Fruit fly (Drosophila melanogaster) whole organism, embryonic: ENCODE measurements around the gene tral.

Source experiments
- Abd-B ChIP-seq: fragments of 200-800 bp; sonication (Bioruptor generic); optimal IDR thresholded peaks from 2 replicates; lab custom pipeline; 2018; ENCODE audit warnings: missing biosample characterization, mild to moderate bottlenecking, missing genetic modification characterization, moderate library complexity
- Atf6 ChIP-seq: fragments of 200-800 bp; sonication (Bioruptor generic); IDR thresholded peaks from 2 replicates; pipeline ENCODE4 v1.3.6; 2022; ENCODE audit warnings: missing biosample characterization, missing genetic modification characterization
- BtbVII ChIP-seq: fragments of 200-800 bp; sonication (Bioruptor generic); optimal IDR thresholded peaks from 3 replicates; lab custom pipeline; 2017; ENCODE audit warnings: missing biosample characterization, mild to moderate bottlenecking, missing genetic modification characterization
- CG10209 ChIP-seq: fragments of 200-800 bp; sonication (Bioruptor generic); optimal IDR thresholded peaks from 3 replicates; lab custom pipeline; 2017; ENCODE audit warnings: missing biosample characterization, mild to moderate bottlenecking, missing genetic modification characterization, missing genetic modification reagents
- CG11695 ChIP-seq: fragments of 200-800 bp; sonication (Bioruptor generic); IDR thresholded peaks from 3 replicates; pipeline ENCODE4 v1.3.6; 2022; ENCODE audit warnings: missing biosample characterization, missing genetic modification characterization
- CG12299 ChIP-seq: fragments of 200-800 bp; sonication (Bioruptor generic); optimal IDR thresholded peaks from 2 replicates; lab custom pipeline; 2018; ENCODE audit warnings: missing biosample characterization, mild to moderate bottlenecking, missing genetic modification characterization
- CG13287 ChIP-seq: fragments of 200-800 bp; sonication (Bioruptor generic); IDR thresholded peaks from 2 replicates; pipeline ENCODE4 v1.3.6; 2022; ENCODE audit warnings: missing biosample characterization, missing genetic modification characterization; ENCODE audit not compliant: partially characterized antibody
- CG13424 ChIP-seq: fragments of 200-800 bp; sonication (Bioruptor generic); optimal IDR thresholded peaks from 2 replicates; lab custom pipeline; 2019; ENCODE audit warnings: missing biosample characterization, mild to moderate bottlenecking, missing genetic modification characterization, moderate library complexity
- CG13775 ChIP-seq: fragments of 200-800 bp; sonication (Bioruptor generic); optimal IDR thresholded peaks from 3 replicates; lab custom pipeline; 2017; ENCODE audit warnings: missing biosample characterization, mild to moderate bottlenecking, missing genetic modification characterization
- CG15696 ChIP-seq: fragments of 200-800 bp; sonication (Bioruptor generic); optimal IDR thresholded peaks from 2 replicates; lab custom pipeline; 2019; ENCODE audit warnings: missing biosample characterization, mild to moderate bottlenecking, missing genetic modification characterization, moderate library complexity
- CG17612 ChIP-seq: fragments of 200-800 bp; sonication (Bioruptor generic); IDR thresholded peaks from 2 replicates; pipeline ENCODE4 v1.3.6; 2022; ENCODE audit warnings: missing biosample characterization, missing genetic modification characterization
- CG18619 ChIP-seq: fragments of 200-800 bp; sonication (Bioruptor generic); optimal IDR thresholded peaks from 3 replicates; lab custom pipeline; 2017; ENCODE audit warnings: missing biosample characterization, mild to moderate bottlenecking, missing genetic modification characterization
- CG2129 ChIP-seq: fragments of 200-800 bp; sonication (Bioruptor generic); IDR thresholded peaks from 2 replicates; pipeline ENCODE4 v1.3.6; 2022; ENCODE audit warnings: missing biosample characterization, missing genetic modification characterization; ENCODE audit not compliant: partially characterized antibody
- CG2202 ChIP-seq: fragments of 200-800 bp; sonication (Bioruptor generic); optimal IDR thresholded peaks from 2 replicates; lab custom pipeline; 2018; ENCODE audit warnings: missing biosample characterization, mild to moderate bottlenecking, missing genetic modification characterization
- CG2712 ChIP-seq: fragments of 200-800 bp; optimal IDR thresholded peaks from 3 replicates; lab custom pipeline; 2019; ENCODE audit warnings: missing biosample characterization, mild to moderate bottlenecking, missing genetic modification characterization, moderate library complexity
- CG33557 ChIP-seq: fragments of 200-800 bp; sonication (Bioruptor generic); optimal IDR thresholded peaks from 2 replicates; lab custom pipeline; 2019; ENCODE audit warnings: missing biosample characterization, mild to moderate bottlenecking, missing genetic modification characterization, moderate library complexity
- CG4707 ChIP-seq: fragments of 200-800 bp; sonication (Bioruptor generic); optimal IDR thresholded peaks from 2 replicates; lab custom pipeline; 2018; ENCODE audit warnings: missing biosample characterization, mild to moderate bottlenecking, missing genetic modification characterization, moderate library complexity
- CG6254 ChIP-seq: fragments of 200-800 bp; sonication (Bioruptor generic); optimal IDR thresholded peaks from 3 replicates; lab custom pipeline; 2017; ENCODE audit warnings: mild to moderate bottlenecking, missing biosample characterization, missing genetic modification reagents, missing genetic modification characterization
- CG6765 ChIP-seq: fragments of 200-800 bp; sonication (Bioruptor generic); optimal IDR thresholded peaks from 3 replicates; lab custom pipeline; 2017; ENCODE audit warnings: missing biosample characterization, mild to moderate bottlenecking, missing genetic modification characterization
- CG7357 ChIP-seq: fragments of 200-800 bp; sonication (Bioruptor generic); IDR thresholded peaks from 3 replicates; pipeline ENCODE4 v1.3.6; 2022; ENCODE audit warnings: missing biosample characterization, missing genetic modification characterization
- CG7963 ChIP-seq: fragments of 200-800 bp; sonication (Bioruptor generic); IDR thresholded peaks from 3 replicates; pipeline ENCODE4 v1.3.6; 2022; ENCODE audit warnings: missing biosample characterization, missing genetic modification characterization; ENCODE audit not compliant: partially characterized antibody
- CG7987 ChIP-seq: fragments of 200-800 bp; sonication (Bioruptor generic); optimal IDR thresholded peaks from 2 replicates; lab custom pipeline; 2018; ENCODE audit warnings: missing biosample characterization, mild to moderate bottlenecking, missing genetic modification characterization, moderate library complexity
- CG9727 ChIP-seq: fragments of 200-800 bp; sonication (Bioruptor generic); optimal IDR thresholded peaks from 3 replicates; lab custom pipeline; 2017; ENCODE audit warnings: missing biosample characterization, mild to moderate bottlenecking, missing genetic modification characterization
- CG9932 ChIP-seq: fragments of 200-800 bp; sonication (Bioruptor generic); IDR thresholded peaks from 2 replicates; pipeline ENCODE4 v1.3.6; 2022; ENCODE audit warnings: missing biosample characterization, missing genetic modification characterization
- D19A ChIP-seq: fragments of 200-800 bp; optimal IDR thresholded peaks from 3 replicates; lab custom pipeline; 2019; ENCODE audit warnings: missing biosample characterization, mild to moderate bottlenecking, missing genetic modification characterization, moderate library complexity
- Doc3 ChIP-seq: fragments of 200-800 bp; sonication (Bioruptor generic); IDR thresholded peaks from 3 replicates; pipeline ENCODE4 v1.3.6; 2022; ENCODE audit warnings: missing biosample characterization, missing genetic modification characterization; ENCODE audit not compliant: partially characterized antibody
- HLHmδ ChIP-seq: fragments of 200-800 bp; sonication (Bioruptor generic); optimal IDR thresholded peaks from 2 replicates; lab custom pipeline; 2018; ENCODE audit warnings: missing biosample characterization, mild to moderate bottlenecking, missing genetic modification characterization, moderate library complexity
- Hr39 ChIP-seq: fragments of >200 bp; optimal IDR thresholded peaks from 2 replicates; lab custom pipeline; 2017
- MESR4 ChIP-seq: fragments of 200-800 bp; sonication (Bioruptor generic); optimal IDR thresholded peaks from 2 replicates; lab custom pipeline; 2018; ENCODE audit warnings: missing biosample characterization, mild to moderate bottlenecking, missing genetic modification characterization, moderate library complexity
- Med ChIP-seq: fragments of 200-800 bp; sonication (Bioruptor generic); peaks from one replicate; lab custom pipeline; 2016; ENCODE audit warnings: missing biosample characterization, missing genetic modification characterization, mild to moderate bottlenecking, inconsistent platforms, moderate library complexity
- Oli ChIP-seq: fragments of 200-800 bp; sonication (Bioruptor generic); optimal IDR thresholded peaks from 2 replicates; lab custom pipeline; 2018; ENCODE audit warnings: missing biosample characterization, mild to moderate bottlenecking, missing genetic modification characterization, moderate library complexity
- Spps ChIP-seq: fragments of 200-800 bp; sonication (Bioruptor generic); optimal IDR thresholded peaks from 2 replicates; lab custom pipeline; 2018; ENCODE audit warnings: missing biosample characterization, mild to moderate bottlenecking, missing genetic modification characterization
- Sry-β ChIP-seq: fragments of 200-800 bp; sonication (Bioruptor generic); optimal IDR thresholded peaks from 2 replicates; lab custom pipeline; 2018; ENCODE audit warnings: missing biosample characterization, mild to moderate bottlenecking, missing genetic modification characterization, moderate library complexity
- aop ChIP-seq: fragments of 200-800 bp; sonication (Bioruptor generic); IDR thresholded peaks from 2 replicates; pipeline ENCODE4 v1.3.6; 2022; ENCODE audit warnings: missing biosample characterization, missing genetic modification characterization
- ap ChIP-seq: fragments of 200-800 bp; sonication (Bioruptor generic); IDR thresholded peaks from 2 replicates; pipeline ENCODE4 v1.3.6; 2022; ENCODE audit warnings: missing biosample characterization, missing genetic modification characterization
- bcd ChIP-seq: fragments of 200-800 bp; sonication (Bioruptor generic); optimal IDR thresholded peaks from 2 replicates; lab custom pipeline; 2017; ENCODE audit warnings: missing biosample characterization, mild to moderate bottlenecking, missing genetic modification characterization
- caup ChIP-seq: fragments of 200-800 bp; sonication (Bioruptor generic); optimal IDR thresholded peaks from 3 replicates; lab custom pipeline; 2017; ENCODE audit warnings: missing biosample characterization, mild to moderate bottlenecking, missing genetic modification characterization, moderate library complexity; ENCODE audit not compliant: severe bottlenecking
- gsb ChIP-seq: fragments of 200-800 bp; sonication (Bioruptor generic); IDR thresholded peaks from 2 replicates; pipeline ENCODE4 v1.3.6; 2022; ENCODE audit warnings: missing biosample characterization, missing genetic modification characterization
- gsb-n ChIP-seq: fragments of 200-800 bp; sonication (Bioruptor generic); optimal IDR thresholded peaks from 3 replicates; lab custom pipeline; 2018; ENCODE audit warnings: missing biosample characterization, mild to moderate bottlenecking, missing genetic modification characterization
- jigr1 ChIP-seq: fragments of 200-800 bp; sonication (Bioruptor generic); IDR thresholded peaks from 3 replicates; pipeline ENCODE4 v1.3.6; 2022; ENCODE audit warnings: missing biosample characterization, missing genetic modification characterization
- mld ChIP-seq: fragments of 200-800 bp; sonication (Bioruptor generic); IDR thresholded peaks from 3 replicates; pipeline ENCODE4 v1.3.6; 2022; ENCODE audit warnings: missing biosample characterization, missing genetic modification characterization; ENCODE audit not compliant: partially characterized antibody
- nerfin-1 ChIP-seq: fragments of 200-800 bp; sonication (Bioruptor generic); optimal IDR thresholded peaks from 3 replicates; lab custom pipeline; 2019; ENCODE audit warnings: missing biosample characterization, mild to moderate bottlenecking, missing genetic modification characterization, moderate library complexity
- nom ChIP-seq: fragments of 200-800 bp; sonication (Bioruptor generic); optimal IDR thresholded peaks from 2 replicates; lab custom pipeline; 2017; ENCODE audit warnings: missing biosample characterization, missing genetic modification characterization, mild to moderate bottlenecking, moderate library complexity, missing genetic modification reagents
- p53 ChIP-seq: fragments of 200-800 bp; sonication (Bioruptor generic); optimal IDR thresholded peaks from 2 replicates; lab custom pipeline; 2016; ENCODE audit warnings: missing biosample characterization, missing genetic modification characterization
- pum ChIP-seq: fragments of 200-800 bp; sonication (Bioruptor generic); optimal IDR thresholded peaks from 2 replicates; lab custom pipeline; 2016; ENCODE audit warnings: missing biosample characterization, missing genetic modification characterization
- sr ChIP-seq: fragments of 200-800 bp; sonication (Bioruptor generic); IDR thresholded peaks from 3 replicates; pipeline ENCODE4 v1.3.6; 2022; ENCODE audit warnings: missing biosample characterization, missing genetic modification characterization
- tap ChIP-seq: fragments of 200-800 bp; optimal IDR thresholded peaks from 3 replicates; lab custom pipeline; 2019; ENCODE audit warnings: missing biosample characterization, mild to moderate bottlenecking, missing genetic modification characterization, moderate library complexity
- vfl ChIP-seq: fragments of 200-800 bp; sonication (Bioruptor generic); optimal IDR thresholded peaks from 2 replicates; lab custom pipeline; 2016; ENCODE audit warnings: missing biosample characterization, missing genetic modification characterization
- wor ChIP-seq: fragments of 200-800 bp; sonication (Bioruptor generic); IDR thresholded peaks from 2 replicates; pipeline ENCODE4 v1.3.6; 2022; ENCODE audit warnings: missing biosample characterization, missing genetic modification characterization

The tral gene

dm6 chr3L:12529431-12530007 lies 14.7 kb downstream of the tral start (continued):
- peak; percentile 19 for TF ChIP-seq caup (GFP tag; lab: Kevin White, UChicago)
- peak; percentile 47 for TF ChIP-seq CG11695
- TF ChIP-seq CG7357 (GFP tag; lab: Robert Waterston, UW): 0 out of 3 replicates have a peak, but pooled peaks have one; percentile 29
- no peak for TF ChIP-seq mld (GFP tag; lab: Robert Waterston, UW)
- TF ChIP-seq gsb (GFP tag; lab: Robert Waterston, UW): no peak
- no peak for TF ChIP-seq vfl (GFP tag; lab: Kevin White, UChicago)
- TF ChIP-seq HLHmδ (GFP tag; lab: Kevin White, UChicago): no peak
- no peak for TF ChIP-seq Abd-B (GFP tag; lab: Kevin White, UChicago)
- TF ChIP-seq CG9932 (GFP tag; lab: Robert Waterston, UW): no peak
- no peak for TF ChIP-seq CG10209 (GFP tag; lab: Kevin White, UChicago)
- no peak for TF ChIP-seq CG13287
- peak; percentile 7 for TF ChIP-seq CG15696
- TF ChIP-seq Med (GFP tag; lab: Kevin White, UChicago): peak; percentile 88
- peak; percentile 22 for TF ChIP-seq nom (GFP tag; lab: Kevin White, UChicago)
- TF ChIP-seq sr (GFP tag; lab: Robert Waterston, UW): peak; percentile 76
- TF ChIP-seq jigr1 (GFP tag; lab: Robert Waterston, UW): no peak
- peak; percentile 49 for TF ChIP-seq tap (tag; lab: Kevin White, UChicago)
- peak; percentile 19 for TF ChIP-seq BtbVII (GFP tag; lab: Kevin White, UChicago)
- TF ChIP-seq wor (GFP tag; lab: Robert Waterston, UW): 0 out of 2 replicates have a peak, but pooled peaks have one; percentile 25
- peak; percentile 44 for TF ChIP-seq CG13424
- TF ChIP-seq CG7987: no peak
- TF ChIP-seq CG13775 (GFP tag; lab: Kevin White, UChicago): peak; percentile 15
- no peak for TF ChIP-seq CG17612
- TF ChIP-seq CG12299: no peak
- TF ChIP-seq CG7963 (GFP tag; lab: Robert Waterston, UW): no peak
- no peak for TF ChIP-seq Doc3 (GFP tag; lab: Robert Waterston, UW)
- no peak for TF ChIP-seq aop
- TF ChIP-seq Hr39: no peak
- peak; percentile 63 for TF ChIP-seq Oli (tag; lab: Kevin White, UChicago)
- peak; percentile 29 for TF ChIP-seq CG9727 (GFP tag; lab: Kevin White, UChicago)
- peak; percentile 29; the same call in 1 of the 2 replicates for TF ChIP-seq ap (GFP tag; lab: Robert Waterston, UW)
- TF ChIP-seq CG4707: peak; percentile 19
- peak; percentile 31 for TF ChIP-seq MESR4 (GFP tag; lab: Kevin White, UChicago)
- TF ChIP-seq pum: peak; percentile 0
- no peak for TF ChIP-seq p53 (GFP tag; lab: Kevin White, UChicago)
- TF ChIP-seq Sry-β (GFP tag; lab: Kevin White, UChicago): no peak
- TF ChIP-seq CG6254 (GFP tag; lab: Kevin White, UChicago): no peak
- peak; percentile 23 for TF ChIP-seq gsb-n (tag; lab: Kevin White, UChicago)
- TF ChIP-seq CG2712: peak; percentile 60
- TF ChIP-seq bcd (GFP tag; lab: Kevin White, UChicago): peak; percentile 25
- TF ChIP-seq CG33557 (GFP tag; lab: Kevin White, UChicago): peak; percentile 14
- TF ChIP-seq Spps: no peak
- no peak for TF ChIP-seq CG2129
- TF ChIP-seq CG6765 (GFP tag; lab: Kevin White, UChicago): no peak
- TF ChIP-seq CG18619 (GFP tag; lab: Kevin White, UChicago): peak; percentile 21
- peak; percentile 11 for TF ChIP-seq CG2202 (tag; lab: Kevin White, UChicago)
- peak; percentile 49 for TF ChIP-seq nerfin-1
- TF ChIP-seq Atf6 (GFP tag; lab: Robert Waterston, UW): no peak
- TF ChIP-seq D19A (tag; lab: Kevin White, UChicago): peak; percentile 59
